Fruit fly (Drosophila melanogaster) whole organism, embryonic: ENCODE data around the gene CG33941.

Source experiments
- Bgb ChIP-seq: fragments of 200-800 bp; sonication (Bioruptor generic); IDR thresholded peaks from 2 replicates; pipeline ENCODE4 v1.3.6; 2022; ENCODE audit warnings: missing biosample characterization, missing genetic modification characterization; ENCODE audit not compliant: partially characterized antibody
- Blimp-1 ChIP-seq: fragments of 200-800 bp; sonication (Bioruptor generic); optimal IDR thresholded peaks from 3 replicates; lab custom pipeline; 2018; ENCODE audit warnings: missing biosample characterization, missing genetic modification characterization, mild to moderate bottlenecking, moderate library complexity, missing genetic modification reagents
- CG10543 ChIP-seq: fragments of 200-800 bp; sonication (Bioruptor generic); optimal IDR thresholded peaks from 3 replicates; lab custom pipeline; 2017; ENCODE audit warnings: missing biosample characterization, mild to moderate bottlenecking, missing genetic modification characterization, moderate library complexity
- CG10565 ChIP-seq: fragments of 200-800 bp; sonication (Bioruptor generic); optimal IDR thresholded peaks from 3 replicates; lab custom pipeline; 2016; ENCODE audit warnings: missing biosample characterization, mild to moderate bottlenecking, missing genetic modification characterization
- CG10979 ChIP-seq: fragments of 200-800 bp; sonication (Bioruptor generic); optimal IDR thresholded peaks from 2 replicates; lab custom pipeline; 2018; ENCODE audit warnings: missing biosample characterization, mild to moderate bottlenecking, missing genetic modification characterization, moderate library complexity
- CG11398 ChIP-seq: fragments of 200-800 bp; sonication (Bioruptor generic); optimal IDR thresholded peaks from 2 replicates; lab custom pipeline; 2016; ENCODE audit warnings: missing biosample characterization, missing genetic modification characterization
- CG13123 ChIP-seq: fragments of 200-800 bp; sonication (Bioruptor generic); optimal IDR thresholded peaks from 2 replicates; lab custom pipeline; 2016; ENCODE audit warnings: missing biosample characterization, missing genetic modification characterization
- CG13287 ChIP-seq: fragments of 200-800 bp; sonication (Bioruptor generic); IDR thresholded peaks from 2 replicates; pipeline ENCODE4 v1.3.6; 2022; ENCODE audit warnings: missing biosample characterization, missing genetic modification characterization; ENCODE audit not compliant: partially characterized antibody
- CG15696 ChIP-seq: fragments of 200-800 bp; sonication (Bioruptor generic); optimal IDR thresholded peaks from 2 replicates; lab custom pipeline; 2019; ENCODE audit warnings: missing biosample characterization, mild to moderate bottlenecking, missing genetic modification characterization, moderate library complexity
- CG1603 ChIP-seq: fragments of 200-800 bp; sonication (Bioruptor generic); optimal IDR thresholded peaks from 2 replicates; lab custom pipeline; 2019; ENCODE audit warnings: missing biosample characterization, mild to moderate bottlenecking, missing genetic modification characterization, moderate library complexity
- CG30020 ChIP-seq: fragments of 200-800 bp; optimal IDR thresholded peaks from 2 replicates; lab custom pipeline; 2019; ENCODE audit warnings: missing biosample characterization, mild to moderate bottlenecking, missing genetic modification characterization, moderate library complexity
- CG43689 ChIP-seq: fragments of 200-800 bp; sonication (Bioruptor generic); IDR thresholded peaks from 2 replicates; pipeline ENCODE4 v1.3.6; 2022; ENCODE audit warnings: missing biosample characterization, missing genetic modification characterization
- CG4854 ChIP-seq: fragments of 200-800 bp; sonication (Bioruptor generic); optimal IDR thresholded peaks from 2 replicates; lab custom pipeline; 2016; ENCODE audit warnings: missing biosample characterization, missing genetic modification characterization, inconsistent platforms
- CG5953 ChIP-seq: fragments of 200-800 bp; sonication (Bioruptor generic); IDR thresholded peaks from 2 replicates; pipeline ENCODE4 v1.3.6; 2022; ENCODE audit warnings: missing biosample characterization, missing genetic modification characterization
- CG6175 ChIP-seq: fragments of 200-800 bp; sonication (Bioruptor generic); IDR thresholded peaks from 3 replicates; pipeline ENCODE4 v1.3.6; 2022; ENCODE audit warnings: missing biosample characterization, missing genetic modification characterization
- CG6254 ChIP-seq: fragments of 200-800 bp; sonication (Bioruptor generic); optimal IDR thresholded peaks from 3 replicates; lab custom pipeline; 2017; ENCODE audit warnings: mild to moderate bottlenecking, missing biosample characterization, missing genetic modification reagents, missing genetic modification characterization
- CG7963 ChIP-seq: fragments of 200-800 bp; sonication (Bioruptor generic); IDR thresholded peaks from 3 replicates; pipeline ENCODE4 v1.3.6; 2022; ENCODE audit warnings: missing biosample characterization, missing genetic modification characterization; ENCODE audit not compliant: partially characterized antibody
- CG7987 ChIP-seq: fragments of 200-800 bp; sonication (Bioruptor generic); optimal IDR thresholded peaks from 2 replicates; lab custom pipeline; 2018; ENCODE audit warnings: missing biosample characterization, mild to moderate bottlenecking, missing genetic modification characterization, moderate library complexity
- CkIIα-i1 ChIP-seq: fragments of 200-800 bp; sonication (Bioruptor generic); IDR thresholded peaks from 2 replicates; pipeline ENCODE4 v1.3.6; 2022; ENCODE audit warnings: missing biosample characterization, missing genetic modification characterization
- Dbx ChIP-seq: fragments of 200-800 bp; sonication (Bioruptor generic); IDR thresholded peaks from 3 replicates; pipeline ENCODE4 v1.3.6; 2022; ENCODE audit warnings: missing biosample characterization, missing genetic modification characterization
- Dref ChIP-seq: fragments of 200-800 bp; sonication (Bioruptor generic); IDR thresholded peaks from 2 replicates; pipeline ENCODE4 v1.3.6; 2022; ENCODE audit warnings: missing biosample characterization, missing genetic modification characterization
- Ets97D ChIP-seq: fragments of 200-800 bp; sonication (Bioruptor generic); optimal IDR thresholded peaks from 3 replicates; lab custom pipeline; 2016; ENCODE audit warnings: missing biosample characterization, missing genetic modification characterization
- H2.0 ChIP-seq: fragments of 200-800 bp; sonication (Bioruptor generic); IDR thresholded peaks from 2 replicates; pipeline ENCODE4 v1.3.6; 2022; ENCODE audit warnings: missing biosample characterization, missing genetic modification characterization
- Lhr ChIP-seq: fragments of 200-800 bp; sonication (Bioruptor generic); optimal IDR thresholded peaks from 3 replicates; lab custom pipeline; 2017; ENCODE audit warnings: mild to moderate bottlenecking, missing biosample characterization, missing genetic modification reagents, missing genetic modification characterization
- Lim3 ChIP-seq: fragments of 200-800 bp; sonication (Bioruptor generic); IDR thresholded peaks from 2 replicates; pipeline ENCODE4 v1.3.6; 2022; ENCODE audit warnings: missing biosample characterization, missing genetic modification characterization
- Mad ChIP-seq: fragments of 200-800 bp; sonication (Bioruptor generic); optimal IDR thresholded peaks from 2 replicates; lab custom pipeline; 2016; ENCODE audit warnings: missing biosample characterization, missing genetic modification characterization
- Max ChIP-seq: fragments of 200-800 bp; sonication (Bioruptor generic); optimal IDR thresholded peaks from 2 replicates; lab custom pipeline; 2016; ENCODE audit warnings: missing biosample characterization, mild to moderate bottlenecking, missing genetic modification characterization
- NK7.1 ChIP-seq: fragments of 200-800 bp; sonication (Bioruptor generic); optimal IDR thresholded peaks from 3 replicates; lab custom pipeline; 2016; ENCODE audit warnings: missing biosample characterization, missing genetic modification characterization
- Ptx1 ChIP-seq: fragments of 200-800 bp; sonication (Bioruptor generic); IDR thresholded peaks from 2 replicates; pipeline ENCODE4 v1.3.6; 2022; ENCODE audit warnings: missing biosample characterization, missing genetic modification characterization
- Sry-β ChIP-seq: fragments of 200-800 bp; sonication (Bioruptor generic); optimal IDR thresholded peaks from 2 replicates; lab custom pipeline; 2018; ENCODE audit warnings: missing biosample characterization, mild to moderate bottlenecking, missing genetic modification characterization, moderate library complexity
- Sry-δ ChIP-seq: fragments of 200-800 bp; sonication (Bioruptor generic); optimal IDR thresholded peaks from 2 replicates; lab custom pipeline; 2016; ENCODE audit warnings: missing biosample characterization, missing genetic modification characterization
- Stat92E ChIP-seq, 3 experiments: fragments of >200 bp in 2 of 3; fragments of 200-800 bp in 1 of 3; sonication (Bioruptor generic) in 1 of 3; optimal IDR thresholded peaks; 2 replicates each; lab custom pipeline; 2017 to 2019; ENCODE audit warnings: missing biosample characterization in 3 of 3, missing genetic modification characterization in 3 of 3, mild to moderate bottlenecking in 1 of 3, moderate library complexity in 1 of 3
- Xrp1 ChIP-seq: fragments of 200-800 bp; sonication (Bioruptor generic); IDR thresholded peaks from 2 replicates; pipeline ENCODE4 v1.3.6; 2022; ENCODE audit warnings: missing biosample characterization, missing genetic modification characterization
- amos ChIP-seq: fragments of 200-800 bp; sonication (Bioruptor generic); IDR thresholded peaks from 2 replicates; pipeline ENCODE4 v1.3.6; 2022; ENCODE audit warnings: missing biosample characterization, missing genetic modification characterization; ENCODE audit not compliant: partially characterized antibody
- ap ChIP-seq: fragments of 200-800 bp; sonication (Bioruptor generic); IDR thresholded peaks from 2 replicates; pipeline ENCODE4 v1.3.6; 2022; ENCODE audit warnings: missing biosample characterization, missing genetic modification characterization
- ato ChIP-seq: fragments of 200-800 bp; sonication (Bioruptor generic); IDR thresholded peaks from 2 replicates; pipeline ENCODE4 v1.3.6; 2022; ENCODE audit warnings: missing biosample characterization, missing genetic modification characterization; ENCODE audit not compliant: partially characterized antibody
- cwo ChIP-seq: fragments of 200-800 bp; sonication (Bioruptor generic); optimal IDR thresholded peaks from 3 replicates; lab custom pipeline; 2017; ENCODE audit warnings: missing biosample characterization, missing genetic modification characterization, mild to moderate bottlenecking, moderate library complexity, missing genetic modification reagents
- danr ChIP-seq: fragments of 200-800 bp; sonication (Bioruptor generic); IDR thresholded peaks from 2 replicates; pipeline ENCODE4 v1.3.6; 2022; ENCODE audit warnings: missing biosample characterization, missing genetic modification characterization
- disco-r ChIP-seq: fragments of 200-800 bp; sonication (Bioruptor generic); optimal IDR thresholded peaks from 2 replicates; lab custom pipeline; 2016; ENCODE audit warnings: missing biosample characterization, missing genetic modification characterization
- grau ChIP-seq: fragments of 200-800 bp; optimal IDR thresholded peaks from 3 replicates; lab custom pipeline; 2019; ENCODE audit warnings: missing biosample characterization, mild to moderate bottlenecking, missing genetic modification characterization, moderate library complexity
- h ChIP-seq: fragments of >200 bp; optimal IDR thresholded peaks from 2 replicates; lab custom pipeline; 2017
- hb ChIP-seq: fragments of 200-800 bp; sonication (Bioruptor generic); IDR thresholded peaks from 3 replicates; pipeline ENCODE4 v1.3.6; 2022; ENCODE audit warnings: missing biosample characterization, missing genetic modification characterization; ENCODE audit not compliant: partially characterized antibody
- hbn ChIP-seq: fragments of 200-800 bp; sonication (Bioruptor generic); IDR thresholded peaks from 2 replicates; pipeline ENCODE4 v1.3.6; 2022; ENCODE audit warnings: missing biosample characterization, missing genetic modification characterization; ENCODE audit not compliant: partially characterized antibody
- inv ChIP-seq: fragments of 200-800 bp; sonication (Bioruptor generic); IDR thresholded peaks from 2 replicates; pipeline ENCODE4 v1.3.6; 2022; ENCODE audit warnings: missing biosample characterization, missing genetic modification characterization; ENCODE audit not compliant: partially characterized antibody
- pho ChIP-seq: fragments of 200-800 bp; sonication (Bioruptor generic); optimal IDR thresholded peaks from 2 replicates; lab custom pipeline; 2016; ENCODE audit warnings: missing biosample characterization, missing genetic modification characterization
- pzg ChIP-seq: fragments of 200-800 bp; sonication (Bioruptor generic); optimal IDR thresholded peaks from 3 replicates; lab custom pipeline; 2018; ENCODE audit warnings: missing biosample characterization, mild to moderate bottlenecking, missing genetic modification characterization, moderate library complexity
- sna ChIP-seq: fragments of 200-800 bp; sonication (Bioruptor generic); IDR thresholded peaks from 2 replicates; pipeline ENCODE4 v1.3.6; 2022; ENCODE audit warnings: missing biosample characterization, missing genetic modification characterization; ENCODE audit not compliant: partially characterized antibody
- stwl ChIP-seq: fragments of 200-800 bp; sonication (Bioruptor generic); optimal IDR thresholded peaks from 3 replicates; lab custom pipeline; 2018; ENCODE audit warnings: missing biosample characterization, mild to moderate bottlenecking, missing genetic modification characterization, moderate library complexity
- tio ChIP-seq: fragments of 200-800 bp; sonication (Bioruptor generic); optimal IDR thresholded peaks from 2 replicates; lab custom pipeline; 2017; ENCODE audit warnings: missing biosample characterization, missing genetic modification characterization, inconsistent platforms
- unpg ChIP-seq: fragments of 200-800 bp; sonication (Bioruptor generic); optimal IDR thresholded peaks from 3 replicates; lab custom pipeline; 2018; ENCODE audit warnings: missing biosample characterization, mild to moderate bottlenecking, missing genetic modification characterization, moderate library complexity

CG33941 gene

dm6 chr4:481739-482138 is 14.4 kb downstream of the CG33941 start (continued):
- no peak for TF ChIP-seq disco-r (GFP tag; lab: Kevin White, UChicago)
- TF ChIP-seq CG7987 (GFP tag; lab: Kevin White, UChicago), result no peak
- no peak for TF ChIP-seq Ets97D
- TF ChIP-seq CG30020 (tag; lab: Kevin White, UChicago), result no peak
- TF ChIP-seq CG6254 (GFP tag; lab: Kevin White, UChicago), result no peak
- 0 out of 2 replicates have a peak, but pooled peaks have one; percentile 34 for TF ChIP-seq sna
- no peak for TF ChIP-seq CG15696 (tag; lab: Kevin White, UChicago)
- no peak for TF ChIP-seq CG4854 (GFP tag; lab: Kevin White, UChicago)
- TF ChIP-seq Stat92E (GFP tag; optimal IDR thresholded peaks at IDR 0.05; lab: Kevin White, UChicago), result no peak
- TF ChIP-seq Ptx1 (GFP tag; lab: Robert Waterston, UW), result no peak
- TF ChIP-seq Lim3 (GFP tag; lab: Robert Waterston, UW), result no peak
- TF ChIP-seq pzg (GFP tag; lab: Kevin White, UChicago), result peak; percentile 11
- TF ChIP-seq NK7.1 (GFP tag; lab: Kevin White, UChicago), result no peak
- peak; percentile 74 for TF ChIP-seq Bgb (GFP tag; lab: Robert Waterston, UW)
- TF ChIP-seq Xrp1 (GFP tag; lab: Robert Waterston, UW), result no peak
- no peak for TF ChIP-seq CG10565
- no peak for TF ChIP-seq Mad (GFP tag; lab: Kevin White, UChicago)
- TF ChIP-seq amos (GFP tag; lab: Robert Waterston, UW), result peak; percentile 77; the same call in 1 of the 2 replicates
- no peak for TF ChIP-seq CG6175 (GFP tag; lab: Robert Waterston, UW)
- TF ChIP-seq pho, result no peak
- no peak for TF ChIP-seq CG13123 (GFP tag; lab: Kevin White, UChicago)
- no peak for TF ChIP-seq tio (GFP tag; lab: Kevin White, UChicago)
- TF ChIP-seq grau, result no peak
- peak; percentile 47 for TF ChIP-seq inv
- no peak for TF ChIP-seq danr (GFP tag; lab: Robert Waterston, UW)
- TF ChIP-seq ap (GFP tag; lab: Robert Waterston, UW), result no peak
- no peak for TF ChIP-seq Blimp-1 (GFP tag; lab: Kevin White, UChicago)
- TF ChIP-seq CG13287, result peak; percentile 67
- no peak for TF ChIP-seq Sry-β (GFP tag; lab: Kevin White, UChicago)
- TF ChIP-seq Dref, result peak; percentile 77
- TF ChIP-seq hbn (GFP tag; lab: Robert Waterston, UW), result peak; percentile 40; the same call in 1 of the 2 replicates
- peak; percentile 1 for TF ChIP-seq CG1603 (tag; lab: Kevin White, UChicago)
- TF ChIP-seq Max (GFP tag; lab: Kevin White, UChicago), result no peak
- TF ChIP-seq stwl (tag; lab: Kevin White, UChicago), result peak; percentile 32
- no peak for TF ChIP-seq CG11398 (GFP tag; lab: Kevin White, UChicago)

- TF ChIP-seq H2.0 (no peak), h (no peak), Dbx (GFP tag; lab: Robert Waterston, UW) (no peak), CG43689 (GFP tag; lab: Robert Waterston, UW) (no peak), CG5953 (GFP tag; lab: Robert Waterston, UW) (no peak), CG15696 (tag; lab: Kevin White, UChicago) (peak; percentile 21), Sry-δ (GFP tag; lab: Kevin White, UChicago) (peak; percentile 33), Dref (peak; percentile 39; the same call in 1 of the 2 replicates), hb (GFP tag; lab: Robert Waterston, UW) (no peak), unpg (GFP tag; lab: Kevin White, UChicago) (no peak), Lhr (peak; percentile 39), CkIIα-i1 (GFP tag; lab: Robert Waterston, UW) (no peak), CG10543 (GFP tag; lab: Kevin White, UChicago) (no peak), pzg (GFP tag; lab: Kevin White, UChicago) (peak; percentile 37), cwo (GFP tag; lab: Kevin White, UChicago) (no peak), ato (no peak), CG7963 (no peak), CG10979 (tag; lab: Kevin White, UChicago) (no peak)
Observed at dm6 chr4:482659-483134, 15.4 kb downstream of the CG33941 start.
